Worm (Caenorhabditis elegans) whole organism, young adult: Measurements from ENCODE around the gene C36E8.6.

Experiments used
- F52B5.7 ChIP-seq: sonication (generic microtip); optimal IDR thresholded peaks from 2 replicates; lab custom pipeline; 2016; ENCODE audit warnings: mild to moderate bottlenecking, missing genetic modification characterization, missing compliant biosample characterization
- F55B11.4 ChIP-seq: sonication (generic microtip); optimal IDR thresholded peaks from 2 replicates; lab custom pipeline; 2016; ENCODE audit warnings: missing compliant biosample characterization, missing genetic modification characterization, borderline replicate concordance; ENCODE audit not compliant: insufficient read depth
- akir-1 ChIP-seq: fragments of 200-800 bp; sonication (Bioruptor generic); optimal IDR thresholded peaks from 2 replicates; lab custom pipeline; 2018; ENCODE audit warnings: mild to moderate bottlenecking, missing genetic modification characterization, moderate library complexity, missing compliant biosample characterization
- attf-6 ChIP-seq: fragments of 200-800 bp; sonication (Bioruptor generic); IDR thresholded peaks from 2 replicates; pipeline ENCODE4 v1.3.6; 2022; ENCODE audit warnings: missing genetic modification reagents, missing genetic modification characterization, missing compliant biosample characterization
- let-526 ChIP-seq: fragments of 200-800 bp; sonication (Bioruptor generic); IDR thresholded peaks from 2 replicates; pipeline ENCODE4 v1.3.6; 2022; ENCODE audit warnings: missing genetic modification reagents, missing genetic modification characterization, missing compliant biosample characterization
- lin-40 ChIP-seq: sonication (generic microtip); optimal IDR thresholded peaks from 2 replicates; lab custom pipeline; 2016; ENCODE audit warnings: missing genetic modification characterization, mild to moderate bottlenecking, missing compliant biosample characterization, missing genotype, missing genetic modification reagents
- mes-4 ChIP-seq: sonication (generic microtip); optimal IDR thresholded peaks from 2 replicates; lab custom pipeline; 2016; ENCODE audit warnings: missing genotype, missing genetic modification characterization, missing compliant biosample characterization
- nfyb-1 ChIP-seq: fragments of 200-800 bp; sonication (Bioruptor generic); IDR thresholded peaks from 2 replicates; pipeline ENCODE4 v1.3.6; 2022; ENCODE audit warnings: missing genetic modification reagents, missing genetic modification characterization, missing compliant biosample characterization
- unc-130 ChIP-seq: sonication (generic microtip); optimal IDR thresholded peaks from 2 replicates; lab custom pipeline; 2016; ENCODE audit warnings: missing genetic modification reagents, missing genetic modification characterization, missing compliant biosample characterization

ce11 chrIII:3964237-3964636, 23.6 kb upstream of the C36E8.6 start, which contains the start of gene R10E9.2:
- TF ChIP-seq unc-130 (GFP tag; lab: Kevin White, UChicago) (no peak), akir-1 (GFP tag; lab: Kevin White, UChicago) (no peak), mes-4 (tag; lab: Kevin White, UChicago) (no peak), nfyb-1 (GFP tag; lab: Robert Waterston, UW) (no peak), F55B11.4 (tag; lab: Kevin White, UChicago) (no peak), let-526 (GFP tag; lab: Robert Waterston, UW) (no peak), lin-40 (tag; lab: Kevin White, UChicago) (no peak), attf-6 (no peak), F52B5.7 (tag; lab: Kevin White, UChicago) (no peak)
